Fruit fly (Drosophila melanogaster): ENCODE measurements around the gene Oseg4.

DNA sequence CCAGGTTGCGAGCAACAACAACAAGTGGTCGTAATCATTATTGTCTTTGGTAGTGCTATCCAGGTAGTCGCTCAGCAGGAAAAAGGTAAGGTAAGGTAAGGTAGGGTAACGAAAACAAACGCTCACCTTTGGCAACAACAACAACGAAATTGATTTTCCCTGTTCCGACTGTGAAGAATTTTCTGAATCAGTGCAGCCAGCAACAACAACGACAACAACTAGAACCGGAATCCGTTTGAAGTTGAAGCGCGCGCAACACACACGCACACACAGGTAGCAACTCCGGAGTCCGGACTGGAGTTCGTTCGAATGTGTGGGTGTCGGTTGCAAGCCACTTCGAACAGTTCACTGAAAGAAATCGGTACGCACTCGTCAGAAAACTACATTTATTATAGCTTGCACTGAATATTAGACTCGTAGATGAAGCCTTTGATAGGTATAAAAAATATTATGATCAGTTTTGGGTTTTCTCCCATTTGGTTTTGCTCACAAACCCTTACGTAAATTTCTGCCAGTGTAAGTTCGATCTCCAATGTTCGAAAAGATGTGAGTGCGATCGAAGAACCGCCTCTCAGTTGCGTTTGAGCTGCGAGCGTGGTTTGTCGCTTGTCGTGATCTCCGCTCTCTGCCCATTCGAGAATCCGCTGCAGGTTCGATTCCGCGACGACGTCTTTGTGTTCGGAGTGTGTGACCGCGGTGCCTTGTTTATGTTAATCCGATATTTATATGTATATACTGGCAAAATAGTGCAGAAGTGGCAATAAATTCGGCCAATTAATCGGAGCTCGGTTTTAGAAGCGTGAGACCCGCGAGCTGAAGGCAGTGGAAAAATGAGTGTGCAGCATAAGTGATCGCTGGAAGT lies 11.0 kb upstream of the Oseg4 start, which contains the start of gene CG13921:
- no peak for TF ChIP-seq CG8478 (optimal IDR thresholded peaks at IDR 0.05)
- TF ChIP-seq CTCF (optimal IDR thresholded peaks at IDR 0.05), result no peak

Data from S2 (cell line).